Worm (Caenorhabditis elegans): Measurements from ENCODE around the gene let-858.

Gene let-858

ce11 chrII:11015734-11016133, 6.4 kb upstream of the let-858 start:
- TF ChIP-seq aha-1 (tag): peak; percentile 47
- no peak for TF ChIP-seq nhr-42 (GFP tag; IDR thresholded peaks at IDR 0.05)
- 0 out of 2 replicates have a peak, but pooled peaks have one; percentile 22 for TF ChIP-seq T26A8.4 (GFP tag; IDR thresholded peaks at IDR 0.05)
- TF ChIP-seq nhr-28 (tag; optimal IDR thresholded peaks at IDR 0.05): no peak
- TF ChIP-seq skn-1 (tag; optimal IDR thresholded peaks at IDR 0.05): no peak
- peak; percentile 57; the same call in 1 of the 2 replicates for TF ChIP-seq egl-43 (GFP tag; IDR thresholded peaks at IDR 0.05)
- no peak for TF ChIP-seq hlh-30 (tag; optimal IDR thresholded peaks at IDR 0.05; ENCODE audit: insufficient read depth)
- TF ChIP-seq pha-4 (GFP tag; IDR thresholded peaks at IDR 0.05): peak; percentile 84; the same call in 1 of the 2 replicates
- TF ChIP-seq pha-4 (tag; optimal IDR thresholded peaks at IDR 0.05): no peak
- no peak for TF ChIP-seq lin-15B (tag; optimal IDR thresholded peaks at IDR 0.05)
- 0 out of 2 replicates have a peak, but pooled peaks have one; percentile 25 for TF ChIP-seq lim-7 (GFP tag; IDR thresholded peaks at IDR 0.05)
- TF ChIP-seq hlh-11 (tag; optimal IDR thresholded peaks at IDR 0.05): peak; percentile 10
- TF ChIP-seq mxl-2 (GFP tag; conservative IDR thresholded peaks at IDR 0.05): 0 out of 2 replicates have a peak, but pooled peaks have one; percentile 24
- TF ChIP-seq F26F4.8 (GFP tag; conservative IDR thresholded peaks at IDR 0.05): no peak
- peak; percentile 30 for TF ChIP-seq F10B5.3 (tag; optimal IDR thresholded peaks at IDR 0.05)
- TF ChIP-seq unc-39 (tag; optimal IDR thresholded peaks at IDR 0.05): no peak
- TF ChIP-seq madf-5 (GFP tag; IDR thresholded peaks at IDR 0.05): peak in 1 of 2 experiments; percentile 96; a peak in 2 of 4 replicates
- no peak for TF ChIP-seq fos-1 (tag; optimal IDR thresholded peaks at IDR 0.05)
- TF ChIP-seq set-16 (GFP tag; IDR thresholded peaks at IDR 0.05): peak; percentile 99
- TF ChIP-seq spr-1 (tag; optimal IDR thresholded peaks at IDR 0.05): peak; percentile 59
- no peak for TF ChIP-seq nhr-10 (tag; optimal IDR thresholded peaks at IDR 0.05)
- 0 out of 2 replicates have a peak, but pooled peaks have one; percentile 12 for TF ChIP-seq ctbp-1 (GFP tag; IDR thresholded peaks at IDR 0.05)

- TF ChIP-seq mdl-1 (tag; optimal IDR thresholded peaks at IDR 0.05) (no peak), mdt-29 (GFP tag; IDR thresholded peaks at IDR 0.05) (no peak), pha-4 (GFP tag; IDR thresholded peaks at IDR 0.05) (no peak), pha-4 (tag; optimal IDR thresholded peaks at IDR 0.05) (no peak), ama-1 (optimal IDR thresholded peaks at IDR 0.05) (peak; percentile 9), ctbp-1 (GFP tag; IDR thresholded peaks at IDR 0.05) (no peak), lin-29 (GFP tag; IDR thresholded peaks at IDR 0.05) (0 out of 2 replicates have a peak, but pooled peaks have one; percentile 7), F44E2.7 (GFP tag; IDR thresholded peaks at IDR 0.05) (no peak), Y48G9A.11 (GFP tag; IDR thresholded peaks at IDR 0.05) (no peak), nhr-48 (tag; optimal IDR thresholded peaks at IDR 0.05) (no peak), aha-1 (tag) (peak; percentile 95), hif-1 (tag; optimal IDR thresholded peaks at IDR 0.05) (no peak), egl-27 (tag; optimal IDR thresholded peaks at IDR 0.05) (no peak)
Measured at ce11 chrII:11016435-11016834, 5.7 kb upstream of the let-858 start.

ce11 chrII:11016835-11016883, 5.5 kb upstream of the let-858 start, which contains the start of gene ram-2:
Gene ram-2 (minus strand): TSS chrII:11016881.
- TF ChIP-seq nhr-6 (tag; optimal IDR thresholded peaks at IDR 0.05) (no peak), zfp-3 (GFP tag; conservative IDR thresholded peaks at IDR 0.05) (no peak), ceh-44 (GFP tag; IDR thresholded peaks at IDR 0.05) (no peak), saeg-2 (GFP tag; IDR thresholded peaks at IDR 0.05) (no peak), ZK337.2 (GFP tag; IDR thresholded peaks at IDR 0.05) (no peak), lsy-2 (tag; optimal IDR thresholded peaks at IDR 0.05) (no peak)

- TF ChIP-seq F37D6.2 (tag; optimal IDR thresholded peaks at IDR 0.05) (no peak), zfp-3 (GFP tag; conservative IDR thresholded peaks at IDR 0.05) (no peak), ZK546.5 (tag; optimal IDR thresholded peaks at IDR 0.05) (no peak), F49E8.2 (tag; optimal IDR thresholded peaks at IDR 0.05; ENCODE audit: borderline replicate concordance) (no peak), lsy-2 (tag; optimal IDR thresholded peaks at IDR 0.05) (no peak), ZK337.2 (GFP tag; IDR thresholded peaks at IDR 0.05) (no peak), spr-1 (tag; optimal IDR thresholded peaks at IDR 0.05) (no peak), rbr-2 (tag; optimal IDR thresholded peaks at IDR 0.05) (no peak), snpc-1.2 (GFP tag; IDR thresholded peaks at IDR 0.05) (no peak), sdz-12 (GFP tag; optimal IDR thresholded peaks at IDR 0.05) (no peak), nhr-237 (tag; optimal IDR thresholded peaks at IDR 0.05) (no peak), lin-15B (tag; optimal IDR thresholded peaks at IDR 0.05) (no peak), D1046.2 (GFP tag; IDR thresholded peaks at IDR 0.05) (no peak), nhr-28 (tag; optimal IDR thresholded peaks at IDR 0.05) (no peak), mxl-2 (GFP tag; conservative IDR thresholded peaks at IDR 0.05) (no peak), jun-1 (tag; optimal IDR thresholded peaks at IDR 0.05) (no peak), Y75B8A.6 (GFP tag; IDR thresholded peaks at IDR 0.05) (no peak), ceh-32 (tag; optimal IDR thresholded peaks at IDR 0.05; ENCODE audit: poor library complexity) (no peak), nhr-42 (GFP tag; IDR thresholded peaks at IDR 0.05) (no peak), ceh-20 (GFP tag; IDR thresholded peaks at IDR 0.05) (no peak)
Measured at ce11 chrII:11016884-11017283, 5.3 kb upstream of the let-858 start.
